Fruit fly (Drosophila melanogaster): ENCODE data around the gene ND-39.
A peak's percentile ranks its signal among the peaks of the same experiment; 100 is the strongest.

ND-39 gene

DNA sequence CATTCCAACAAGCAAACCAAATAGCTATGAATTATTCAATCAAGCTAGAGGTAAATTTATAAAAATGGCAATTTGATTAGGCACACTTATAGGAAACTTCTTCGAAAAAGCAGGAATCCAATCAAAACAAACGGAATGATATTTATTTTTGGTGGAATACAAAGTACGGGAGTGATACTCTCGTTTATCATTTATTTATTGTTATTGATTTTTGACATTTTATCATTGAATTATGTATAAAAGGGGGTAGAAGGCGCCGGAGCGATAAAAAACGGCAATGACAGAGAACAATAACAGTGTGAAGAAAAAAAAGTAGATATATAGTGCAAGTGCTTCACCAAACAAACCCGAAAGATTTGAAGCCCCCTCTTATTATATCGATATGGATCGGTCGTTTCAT, 38.0 kb downstream of the ND-39 start:
- TF ChIP-seq Jra (GFP tag; optimal IDR thresholded peaks at IDR 0.05) (no peak), sv (GFP tag; optimal IDR thresholded peaks at IDR 0.05) (no peak), dmrt93B (GFP tag; optimal IDR thresholded peaks at IDR 0.05) (no peak), tai (GFP tag; optimal IDR thresholded peaks at IDR 0.05) (no peak), GATAd (GFP tag; optimal IDR thresholded peaks at IDR 0.05) (no peak), Abd-B (GFP tag; optimal IDR thresholded peaks at IDR 0.05) (no peak), Vsx2 (GFP tag; optimal IDR thresholded peaks at IDR 0.05; ENCODE audit: partially characterized antibody) (no peak), h (GFP tag; optimal IDR thresholded peaks at IDR 0.05) (no peak), Hr83 (GFP tag; optimal IDR thresholded peaks at IDR 0.05; ENCODE audit: poor library complexity, severe bottlenecking) (no peak), woc (GFP tag; optimal IDR thresholded peaks at IDR 0.05) (no peak), Mio (GFP tag; optimal IDR thresholded peaks at IDR 0.05) (no peak), Rel (GFP tag; optimal IDR thresholded peaks at IDR 0.05) (no peak), Rel (tag; optimal IDR thresholded peaks at IDR 0.05) (no peak), OdsH (GFP tag; optimal IDR thresholded peaks at IDR 0.05) (no peak)

DNA sequence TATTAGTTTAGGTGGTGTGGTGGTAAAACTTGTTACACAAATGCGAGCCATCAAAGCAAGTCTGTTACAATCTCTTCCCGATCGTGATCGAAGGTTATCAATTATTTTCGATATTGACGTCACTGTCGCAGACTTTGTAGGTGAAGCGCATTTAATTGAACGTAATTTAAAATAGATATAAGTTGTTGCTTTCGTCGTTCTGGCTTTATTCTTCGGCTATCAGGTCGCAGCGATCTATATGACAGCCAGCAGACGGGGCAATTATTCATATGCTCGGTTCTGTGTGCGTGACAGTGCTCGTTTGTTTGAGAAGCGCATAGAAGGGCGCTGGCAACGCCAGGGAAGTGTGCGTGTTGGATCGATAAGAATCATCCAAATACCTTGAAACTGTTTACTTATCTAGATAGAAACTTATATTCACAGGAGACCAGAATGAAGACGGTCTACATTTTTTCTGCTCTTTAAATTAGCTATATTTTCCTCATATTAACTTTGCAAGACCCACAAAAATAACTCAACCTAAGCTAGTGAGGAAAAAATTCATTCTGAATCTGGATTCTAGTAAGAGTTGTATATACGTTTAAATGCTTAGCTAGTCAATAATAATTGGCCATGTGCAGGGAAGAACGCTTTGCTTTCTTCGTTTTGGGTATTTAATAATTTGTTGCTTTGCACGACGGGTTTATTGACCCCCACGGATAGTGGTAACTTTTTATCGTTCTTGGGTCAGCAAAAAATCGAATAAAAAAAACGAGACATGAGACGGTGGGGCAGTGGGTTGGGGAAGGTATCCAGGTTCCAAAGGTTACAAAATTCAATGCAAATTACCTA, 38.7 kb downstream of the ND-39 start:
- TF ChIP-seq Hnf4 (GFP tag; optimal IDR thresholded peaks at IDR 0.05) (peak; percentile 9), pan (optimal IDR thresholded peaks at IDR 0.05) (no peak), woc (GFP tag; optimal IDR thresholded peaks at IDR 0.05) (no peak)

DNA sequence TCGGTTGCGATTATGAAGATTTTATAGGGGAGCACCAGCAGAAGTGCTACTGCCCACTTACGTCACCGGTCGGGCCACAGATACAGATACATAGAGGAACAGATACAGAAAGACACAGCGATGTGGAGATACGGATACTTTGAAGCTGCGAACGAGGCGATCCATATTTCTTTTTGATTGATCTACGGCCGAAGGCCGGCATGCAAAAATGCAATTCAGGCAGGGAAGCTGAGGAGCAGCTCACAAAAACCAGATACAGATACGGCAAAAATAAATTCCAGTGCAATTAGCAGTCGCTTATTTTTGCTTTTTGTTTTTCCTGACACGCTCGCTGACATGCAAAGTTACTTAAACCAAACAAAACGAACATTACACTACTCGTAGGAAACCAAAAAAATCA, 39.4 kb downstream of the ND-39 start:
- no peak for TF ChIP-seq Myc (optimal IDR thresholded peaks at IDR 0.05)
- no peak for TF ChIP-seq rgr (GFP tag; optimal IDR thresholded peaks at IDR 0.05)
- TF ChIP-seq foxo (GFP tag; optimal IDR thresholded peaks at IDR 0.05): no peak
- TF ChIP-seq Hnf4 (GFP tag; optimal IDR thresholded peaks at IDR 0.05): no peak
- no peak for TF ChIP-seq OdsH (GFP tag; optimal IDR thresholded peaks at IDR 0.05)
- no peak for TF ChIP-seq N (GFP tag; optimal IDR thresholded peaks at IDR 0.05)
- TF ChIP-seq brk (GFP tag; optimal IDR thresholded peaks at IDR 0.05): no peak

DNA sequence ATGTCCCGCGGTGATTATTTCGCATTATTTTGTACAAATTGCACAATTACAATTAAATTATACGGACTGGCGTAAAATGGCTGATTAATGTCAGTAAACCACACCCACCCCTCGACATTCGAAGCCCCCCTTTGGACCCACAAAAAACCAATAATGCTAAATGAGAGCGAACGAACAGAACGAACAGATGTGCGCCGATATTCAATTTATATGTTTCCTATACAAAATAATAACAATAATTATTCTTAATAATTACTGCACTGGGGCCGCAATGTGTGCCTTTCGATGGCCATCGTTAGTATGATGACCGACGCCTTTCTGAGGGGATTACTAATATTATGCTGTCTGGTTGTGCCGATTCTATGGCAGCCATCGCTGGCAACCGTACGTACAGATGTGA, 41.5 kb downstream of the ND-39 start, which contains the start of gene CG13250:
Gene CG13250, plus strand, starts transcription at position 301 of the 400 bp plus-strand sequence.
- TF ChIP-seq Vsx2 (GFP tag; optimal IDR thresholded peaks at IDR 0.05; ENCODE audit: partially characterized antibody): no peak
- TF ChIP-seq foxo (GFP tag; optimal IDR thresholded peaks at IDR 0.05): no peak
- TF ChIP-seq usp (GFP tag; optimal IDR thresholded peaks at IDR 0.05): no peak

DNA sequence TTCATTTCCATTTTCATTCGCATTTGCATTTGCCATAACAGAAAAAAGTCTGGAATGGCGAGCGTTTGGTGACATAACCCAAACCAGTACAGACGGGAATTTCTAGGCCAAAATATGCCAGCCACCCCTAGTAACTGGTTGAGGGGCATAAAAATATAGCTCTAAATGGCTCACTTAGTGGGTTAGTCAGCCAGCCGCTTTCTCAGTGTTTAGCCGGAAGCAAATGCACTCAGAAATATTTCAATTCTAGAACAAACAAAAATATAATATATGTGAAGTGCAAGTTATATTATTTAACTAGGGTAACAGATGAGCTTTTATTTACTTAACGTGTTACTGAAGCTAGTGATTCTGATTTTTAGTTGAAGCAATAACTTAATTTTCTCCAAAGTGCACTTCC, 45.0 kb downstream of the ND-39 start:
- TF ChIP-seq sage (GFP tag; optimal IDR thresholded peaks at IDR 0.05): no peak
- no peak for TF ChIP-seq Hr83 (GFP tag; optimal IDR thresholded peaks at IDR 0.05; ENCODE audit: poor library complexity, severe bottlenecking)
- TF ChIP-seq woc (GFP tag; optimal IDR thresholded peaks at IDR 0.05): no peak
- TF ChIP-seq CG9705 (GFP tag; optimal IDR thresholded peaks at IDR 0.05): no peak
- TF ChIP-seq HLH106 (tag; optimal IDR thresholded peaks at IDR 0.05): no peak
- no peak for TF ChIP-seq N (GFP tag; optimal IDR thresholded peaks at IDR 0.05)
- TF ChIP-seq dsf (GFP tag; optimal IDR thresholded peaks at IDR 0.05; ENCODE audit: borderline replicate concordance): no peak
- TF ChIP-seq Hnf4 (GFP tag; optimal IDR thresholded peaks at IDR 0.05): no peak
- TF ChIP-seq OdsH (GFP tag; optimal IDR thresholded peaks at IDR 0.05): no peak
- no peak for TF ChIP-seq Myc (optimal IDR thresholded peaks at IDR 0.05)
- TF ChIP-seq psq (GFP tag; optimal IDR thresholded peaks at IDR 0.05): no peak
- no peak for TF ChIP-seq rgr (GFP tag; optimal IDR thresholded peaks at IDR 0.05)
- TF ChIP-seq Mio (GFP tag; optimal IDR thresholded peaks at IDR 0.05): no peak
- no peak for TF ChIP-seq lola (GFP tag; optimal IDR thresholded peaks at IDR 0.05)
- TF ChIP-seq Hr78 (GFP tag; optimal IDR thresholded peaks at IDR 0.05): no peak
- no peak for TF ChIP-seq CrebA (GFP tag; optimal IDR thresholded peaks at IDR 0.05; ENCODE audit: borderline replicate concordance)
